Fruit fly (Drosophila melanogaster): ENCODE measurements around the gene thw.

DNA sequence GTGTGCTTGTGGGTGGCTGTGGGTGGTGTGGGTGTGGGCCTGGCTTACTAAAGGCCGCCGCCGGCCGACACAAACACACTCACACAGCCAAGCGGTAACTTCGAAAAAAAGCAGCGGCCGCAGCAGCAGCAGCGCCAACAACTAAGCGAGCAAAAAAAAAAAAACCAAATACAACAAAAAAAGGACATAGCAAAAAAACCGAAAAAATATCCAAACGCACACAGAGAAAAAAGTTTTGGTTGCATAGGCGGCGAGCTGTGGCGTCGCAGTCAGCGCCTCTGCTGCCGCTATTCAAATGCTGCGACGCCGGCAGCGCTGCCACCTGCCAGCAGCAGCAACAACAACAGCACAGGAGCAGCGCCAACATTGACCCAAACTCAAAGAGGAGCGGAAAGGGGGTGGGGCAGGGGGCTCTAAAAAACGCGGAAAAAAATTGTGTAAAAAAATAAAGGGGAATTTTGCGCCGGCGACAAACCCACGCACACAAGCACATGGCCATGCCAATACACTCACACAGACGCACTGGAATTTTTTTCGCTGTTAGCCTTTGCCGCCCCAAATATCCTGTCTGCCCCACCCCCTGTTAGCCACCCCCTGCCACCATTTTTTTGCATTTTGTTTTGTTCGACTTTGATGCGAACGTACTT lies 58.2 kb downstream of the thw start:
- no peak for TF ChIP-seq CG11617 (GFP tag; optimal IDR thresholded peaks at IDR 0.05)
- TF ChIP-seq cic (GFP tag; optimal IDR thresholded peaks at IDR 0.05): no peak
- no peak for TF ChIP-seq bab1 (GFP tag; optimal IDR thresholded peaks at IDR 0.05)

Data from whole organism, adult.